Worm (Caenorhabditis elegans) whole organism, L3 larva: ENCODE results near the gene B0034.1.

ENCODE experiments used
- R02D3.7 ChIP-seq: fragments of 150-350 bp; optimal IDR thresholded peaks from 2 replicates; lab custom pipeline; 2014; ENCODE audit warnings: missing biosample characterization, missing genetic modification characterization
- aly-2 ChIP-seq: fragments of 150-350 bp; optimal IDR thresholded peaks from 2 replicates; lab custom pipeline; 2014; ENCODE audit warnings: missing biosample characterization, missing genetic modification characterization
- ama-1 ChIP-seq: fragments of 150-350 bp; optimal IDR thresholded peaks from 2 replicates; lab custom pipeline; 2018
- ceh-16 ChIP-seq: sonication (generic microtip); optimal IDR thresholded peaks from 2 replicates; lab custom pipeline; 2017; ENCODE audit warnings: missing biosample characterization, missing genetic modification characterization
- ceh-28 ChIP-seq: fragments of 150-350 bp; optimal IDR thresholded peaks from 2 replicates; lab custom pipeline; 2014; ENCODE audit warnings: missing biosample characterization, missing genetic modification reagents, missing genetic modification characterization
- ceh-82 ChIP-seq: fragments of 150-350 bp; optimal IDR thresholded peaks from 2 replicates; lab custom pipeline; 2014; ENCODE audit warnings: missing biosample characterization, missing genetic modification characterization
- daf-12 ChIP-seq: fragments of 150-350 bp; optimal IDR thresholded peaks from 2 replicates; lab custom pipeline; 2014; ENCODE audit warnings: missing biosample characterization, missing genetic modification reagents, missing genetic modification characterization
- egl-27 ChIP-seq: sonication (generic microtip); optimal IDR thresholded peaks from 4 replicates; lab custom pipeline; 2017; ENCODE audit warnings: missing biosample characterization, missing genetic modification reagents, missing genetic modification characterization
- egl-5 ChIP-seq: fragments of 150-350 bp; optimal IDR thresholded peaks from 2 replicates; lab custom pipeline; 2017; ENCODE audit warnings: missing biosample characterization, missing genetic modification reagents, missing genetic modification characterization, inconsistent platforms
- elt-1 ChIP-seq: fragments of 150-350 bp; optimal IDR thresholded peaks from 2 replicates; lab custom pipeline; 2014; ENCODE audit warnings: missing biosample characterization, missing genetic modification characterization
- elt-2 ChIP-seq: sonication (generic microtip); optimal IDR thresholded peaks from 2 replicates; lab custom pipeline; 2016; ENCODE audit warnings: missing genetic modification reagents, mild to moderate bottlenecking, missing genetic modification characterization, missing compliant biosample characterization
- elt-3 ChIP-seq, 3 experiments: fragments of 150-350 bp in 1 of 3; sonication (generic microtip) in 2 of 3; optimal IDR thresholded peaks; 2 replicates in 2 of 3; 4 replicates in 1 of 3; lab custom pipeline; 2014 to 2017; ENCODE audit warnings: missing biosample characterization in 3 of 3, missing genetic modification characterization in 3 of 3
- eor-1 ChIP-seq, 2 experiments: fragments of 150-350 bp; optimal IDR thresholded peaks; 2 replicates each; lab custom pipeline; 2014 to 2018; ENCODE audit warnings: missing biosample characterization in 2 of 2, missing genetic modification characterization in 2 of 2
- fkh-10 ChIP-seq: sonication (generic microtip); optimal IDR thresholded peaks from 2 replicates; lab custom pipeline; 2017; ENCODE audit warnings: missing biosample characterization, missing genetic modification reagents, missing genetic modification characterization
- fkh-2 ChIP-seq: fragments of 150-350 bp; optimal IDR thresholded peaks from 2 replicates; lab custom pipeline; 2014; ENCODE audit warnings: missing biosample characterization, missing genetic modification reagents, missing genetic modification characterization
- jun-1 ChIP-seq: fragments of 150-350 bp; optimal IDR thresholded peaks from 2 replicates; lab custom pipeline; 2014; ENCODE audit warnings: missing biosample characterization, missing genetic modification reagents, missing genetic modification characterization
- lin-15B ChIP-seq: fragments of 150-350 bp; optimal IDR thresholded peaks from 2 replicates; lab custom pipeline; 2014; ENCODE audit warnings: missing biosample characterization, missing genetic modification characterization
- lin-39 ChIP-seq: fragments of 150-350 bp; optimal IDR thresholded peaks from 2 replicates; lab custom pipeline; 2018; ENCODE audit warnings: missing biosample characterization, missing genetic modification reagents, missing genetic modification characterization
- lsy-12 ChIP-seq: sonication (generic microtip); optimal IDR thresholded peaks from 2 replicates; lab custom pipeline; 2016; ENCODE audit warnings: mild to moderate bottlenecking, missing genetic modification characterization, missing compliant biosample characterization
- mml-1 ChIP-seq: fragments of 150-350 bp; sonication (generic microtip); optimal IDR thresholded peaks from 3 replicates; lab custom pipeline; 2014; ENCODE audit warnings: missing biosample characterization, missing genetic modification characterization
- nfya-1 ChIP-seq: sonication (generic microtip); optimal IDR thresholded peaks from 2 replicates; lab custom pipeline; 2017; ENCODE audit warnings: missing genetic modification characterization, mild to moderate bottlenecking, missing compliant biosample characterization, antibody characterized with exemption, moderate library complexity; ENCODE audit not compliant: insufficient read depth
- nhr-11 ChIP-seq: fragments of 150-350 bp; optimal IDR thresholded peaks from 2 replicates; lab custom pipeline; 2014; ENCODE audit warnings: missing biosample characterization, missing genetic modification characterization
- nhr-237 ChIP-seq: fragments of 150-350 bp; optimal IDR thresholded peaks from 2 replicates; lab custom pipeline; 2014; ENCODE audit warnings: missing biosample characterization, missing genetic modification characterization
- nhr-25 ChIP-seq: sonication (generic microtip); optimal IDR thresholded peaks from 2 replicates; lab custom pipeline; 2017; ENCODE audit warnings: missing biosample characterization, missing genetic modification characterization
- nhr-28 ChIP-seq: fragments of 150-350 bp; optimal IDR thresholded peaks from 2 replicates; lab custom pipeline; 2014; ENCODE audit warnings: missing biosample characterization, missing genetic modification characterization
- nhr-43 ChIP-seq: sonication (generic microtip); optimal IDR thresholded peaks from 2 replicates; lab custom pipeline; 2016; ENCODE audit warnings: mild to moderate bottlenecking, missing genetic modification characterization, missing compliant biosample characterization; ENCODE audit not compliant: poor library complexity, severe bottlenecking
- nhr-67 ChIP-seq: fragments of 150-350 bp; optimal IDR thresholded peaks from 2 replicates; lab custom pipeline; 2014; ENCODE audit warnings: missing biosample characterization, missing genetic modification characterization
- nhr-76 ChIP-seq: fragments of 150-350 bp; sonication (generic microtip); optimal IDR thresholded peaks from 5 replicates; lab custom pipeline; 2014; ENCODE audit warnings: missing biosample characterization, missing genetic modification characterization
- pha-4 ChIP-seq: fragments of 150-350 bp; optimal IDR thresholded peaks from 2 replicates; lab custom pipeline; 2014; ENCODE audit warnings: missing biosample characterization, missing genetic modification reagents, missing genetic modification characterization
- sea-2 ChIP-seq: fragments of 150-350 bp; sonication (generic microtip); optimal IDR thresholded peaks from 4 replicates; lab custom pipeline; 2014; ENCODE audit warnings: missing biosample characterization, missing genetic modification reagents, missing genetic modification characterization
- skn-1 ChIP-seq: fragments of 150-350 bp; optimal IDR thresholded peaks from 2 replicates; lab custom pipeline; 2014; ENCODE audit warnings: missing biosample characterization, missing genetic modification characterization
- snpc-4 ChIP-seq: fragments of 150-350 bp; optimal IDR thresholded peaks from 2 replicates; lab custom pipeline; 2014; ENCODE audit warnings: missing biosample characterization, missing genetic modification characterization
- zag-1 ChIP-seq: fragments of 150-350 bp; optimal IDR thresholded peaks from 2 replicates; lab custom pipeline; 2014; ENCODE audit warnings: missing biosample characterization, missing genetic modification characterization
- ztf-11 ChIP-seq: fragments of 150-350 bp; optimal IDR thresholded peaks from 2 replicates; lab custom pipeline; 2014; ENCODE audit warnings: missing biosample characterization, missing genetic modification characterization
- ztf-4 ChIP-seq: fragments of 150-350 bp; optimal IDR thresholded peaks from 2 replicates; lab custom pipeline; 2014; ENCODE audit warnings: missing biosample characterization, missing genetic modification characterization

B0034.1 gene

ce11 chrII:5966637-5967036 is 1.5 kb upstream of the B0034.1 start:
- TF ChIP-seq nhr-67 (tag; lab: Kevin White, UChicago): no peak
- no peak for TF ChIP-seq pha-4
- no peak for TF ChIP-seq R02D3.7 (tag; lab: Kevin White, UChicago)
- no peak for TF ChIP-seq lsy-12
- TF ChIP-seq nhr-25: no peak
- peak; percentile 7 for TF ChIP-seq fkh-10 (GFP tag; lab: Kevin White, UChicago)
- TF ChIP-seq lin-39: peak; percentile 57
- TF ChIP-seq lin-15B (tag; lab: Kevin White, UChicago): no peak
- peak; percentile 60 for TF ChIP-seq nfya-1 (tag; lab: Kevin White, UChicago)
- TF ChIP-seq nhr-28 (tag; lab: Kevin White, UChicago): no peak
- TF ChIP-seq egl-27 (tag; lab: Kevin White, UChicago): no peak
- TF ChIP-seq eor-1 (tag; optimal IDR thresholded peaks at IDR 0.05; lab: Kevin White, UChicago): no peak
- peak; percentile 28 for TF ChIP-seq egl-5
- TF ChIP-seq elt-3 (tag; optimal IDR thresholded peaks at IDR 0.05; lab: Kevin White, UChicago): no peak
- no peak for TF ChIP-seq elt-1 (tag; lab: Kevin White, UChicago)
- TF ChIP-seq snpc-4: peak; percentile 78
- TF ChIP-seq nhr-76 (tag; lab: Kevin White, UChicago): no peak
- no peak for TF ChIP-seq elt-2 (tag; lab: Kevin White, UChicago)
- TF ChIP-seq sea-2 (GFP tag; lab: Kevin White, UChicago): no peak
- TF ChIP-seq ceh-16 (tag; lab: Kevin White, UChicago): no peak
- no peak for TF ChIP-seq ceh-82 (tag; lab: Kevin White, UChicago)
- no peak for TF ChIP-seq jun-1 (tag; lab: Kevin White, UChicago)
- no peak for TF ChIP-seq skn-1
- no peak for TF ChIP-seq aly-2 (tag; lab: Kevin White, UChicago)
- TF ChIP-seq nhr-11 (tag; lab: Kevin White, UChicago): no peak
- no peak for TF ChIP-seq daf-12 (tag; lab: Kevin White, UChicago)
- no peak for TF ChIP-seq ceh-28 (tag; lab: Kevin White, UChicago)
- TF ChIP-seq, all 47 proteins: peak for 5

DNA sequence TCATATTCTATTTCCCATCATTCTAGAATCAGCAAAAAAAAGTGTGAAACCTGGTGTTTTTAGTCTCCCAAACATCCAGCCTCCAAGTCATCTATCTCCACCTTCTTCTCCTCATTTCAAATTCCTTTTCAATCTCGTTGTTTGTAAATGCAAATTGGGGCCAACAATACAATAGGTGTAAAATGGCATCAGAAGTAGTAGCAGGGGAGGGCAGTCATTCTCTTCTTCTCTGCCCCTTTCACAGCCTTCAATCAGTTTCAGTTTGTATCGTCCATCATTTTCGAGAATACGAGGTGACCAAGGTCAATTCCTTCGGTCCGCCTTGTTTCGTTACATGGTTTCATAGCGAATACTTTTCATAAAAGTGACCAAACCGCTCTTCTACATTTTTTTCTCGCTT is 1.2 kb downstream of the B0034.1 start, which contains the start of gene B0034.4:
B0034.4 (minus strand) TSS at position 229 of the 400 bp plus-strand sequence.
- TF ChIP-seq nhr-25: peak; percentile 21
- no peak for TF ChIP-seq lin-39

ce11 chrII:5974878-5975277 is 6.7 kb downstream of the B0034.1 start, which contains the start of gene B0034.5:
Gene B0034.5, minus strand, starts transcription at chrII:5974978.
- TF ChIP-seq sea-2 (GFP tag; lab: Kevin White, UChicago) (no peak), nfya-1 (tag; lab: Kevin White, UChicago) (no peak), skn-1 (no peak), fkh-2 (tag; lab: Kevin White, UChicago) (no peak), eor-1 (tag; optimal IDR thresholded peaks at IDR 0.05; lab: Kevin White, UChicago) (no peak), ceh-28 (tag; lab: Kevin White, UChicago) (no peak), mml-1 (tag; lab: Kevin White, UChicago) (no peak), lin-15B (tag; lab: Kevin White, UChicago) (no peak), egl-5 (no peak), ceh-16 (tag; lab: Kevin White, UChicago) (no peak), R02D3.7 (tag; lab: Kevin White, UChicago) (no peak), nhr-11 (tag; lab: Kevin White, UChicago) (no peak)
- TF ChIP-seq, all 47 proteins: peak for 0

- TF ChIP-seq lin-39: no peak
- no peak for TF ChIP-seq ceh-16 (tag; lab: Kevin White, UChicago)
- no peak for TF ChIP-seq egl-27 (tag; lab: Kevin White, UChicago)
- TF ChIP-seq nfya-1 (tag; lab: Kevin White, UChicago): no peak
- TF ChIP-seq pha-4: no peak
- no peak for TF ChIP-seq ztf-4 (tag; lab: Kevin White, UChicago)
- no peak for TF ChIP-seq zag-1 (tag; lab: Kevin White, UChicago)
- no peak for TF ChIP-seq aly-2 (tag; lab: Kevin White, UChicago)
- no peak for TF ChIP-seq ztf-11 (tag; lab: Kevin White, UChicago)
- no peak for TF ChIP-seq nhr-25
- TF ChIP-seq lin-15B (tag; lab: Kevin White, UChicago): no peak
- TF ChIP-seq sea-2 (GFP tag; lab: Kevin White, UChicago): no peak
- no peak for TF ChIP-seq nhr-43 (tag; lab: Kevin White, UChicago)
- TF ChIP-seq jun-1 (tag; lab: Kevin White, UChicago): no peak
- TF ChIP-seq nhr-237 (tag; lab: Kevin White, UChicago): no peak
- no peak for TF ChIP-seq nhr-67 (tag; lab: Kevin White, UChicago)
- no peak for TF ChIP-seq ama-1 (lab: Kevin White, UChicago)
- TF ChIP-seq nhr-28 (tag; lab: Kevin White, UChicago): no peak
- TF ChIP-seq nhr-11 (tag; lab: Kevin White, UChicago): no peak
- TF ChIP-seq R02D3.7 (tag; lab: Kevin White, UChicago): no peak
Observed at ce11 chrII:5988224-5988623, 20.1 kb downstream of the B0034.1 start, which contains the start of gene ins-2. Gene ins-2, plus strand, starts transcription at chrII:5988524.
